Worm (Caenorhabditis elegans) whole organism, L4 larva: ENCODE measurements around the gene mig-22.

ENCODE experiments used
- ceh-62 ChIP-seq: sonication (generic microtip); optimal IDR thresholded peaks from 2 replicates; lab custom pipeline; 2017; ENCODE audit warnings: missing biosample characterization, missing genetic modification characterization
- cey-2 ChIP-seq: sonication (generic microtip); optimal IDR thresholded peaks from 3 replicates; lab custom pipeline; 2017; ENCODE audit warnings: missing genetic modification characterization, mild to moderate bottlenecking, missing compliant biosample characterization, antibody characterized with exemption, borderline replicate concordance; ENCODE audit not compliant: insufficient read depth
- daf-16 ChIP-seq, 3 experiments: sonication (generic microtip); optimal IDR thresholded peaks; 2 replicates each; lab custom pipeline; 2016 to 2017; ENCODE audit warnings: missing genetic modification characterization in 3 of 3, missing genetic modification reagents in 3 of 3, mild to moderate bottlenecking in 2 of 3, missing compliant biosample characterization in 2 of 3, missing biosample characterization in 1 of 3, moderate library complexity in 1 of 3
- daf-8 ChIP-seq: fragments of 200-800 bp; sonication (Bioruptor generic); IDR thresholded peaks from 2 replicates; pipeline ENCODE4 v1.3.6; 2022; ENCODE audit warnings: missing genetic modification characterization, missing compliant biosample characterization
- lin-15B ChIP-seq: fragments of 150-350 bp; sonication (generic microtip); optimal IDR thresholded peaks from 3 replicates; lab custom pipeline; 2014; ENCODE audit warnings: missing biosample characterization, missing genetic modification characterization
- nhr-25 ChIP-seq: sonication (generic microtip); optimal IDR thresholded peaks from 2 replicates; lab custom pipeline; 2017; ENCODE audit warnings: missing genetic modification characterization, mild to moderate bottlenecking, missing compliant biosample characterization, antibody characterized with exemption, moderate library complexity, borderline replicate concordance; ENCODE audit not compliant: insufficient read depth

DNA sequence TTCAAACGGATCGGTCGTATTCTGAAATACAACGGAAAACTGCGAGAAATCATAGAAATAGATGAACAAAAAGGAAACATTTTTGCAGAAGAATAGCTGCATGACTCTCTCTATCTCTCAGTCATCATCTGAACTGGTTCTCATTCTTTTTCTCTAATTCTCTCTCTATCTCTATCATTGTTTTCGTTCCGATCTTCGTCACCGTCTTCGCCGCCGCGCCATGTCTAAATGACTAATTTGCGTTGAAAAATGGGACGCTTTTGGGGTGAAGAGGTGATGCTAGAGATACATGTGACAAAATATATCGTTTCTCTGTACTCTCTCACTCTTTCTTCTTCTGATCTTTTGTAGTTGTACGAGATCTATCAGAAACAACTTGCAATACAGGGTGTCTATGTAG lies 13.3 kb upstream of the mig-22 start:
- no peak for TF ChIP-seq lin-15B
- TF ChIP-seq daf-8 (GFP tag; lab: Robert Waterston, UW): no peak
- TF ChIP-seq daf-16 (GFP tag; optimal IDR thresholded peaks at IDR 0.05; lab: Kevin White, UChicago): no peak
- no peak for TF ChIP-seq daf-16 (tag; optimal IDR thresholded peaks at IDR 0.05; lab: Kevin White, UChicago)
- no peak for TF ChIP-seq ceh-62 (tag; lab: Kevin White, UChicago)
- no peak for TF ChIP-seq nhr-25
- TF ChIP-seq cey-2 (tag; lab: Kevin White, UChicago): no peak
